Fruit fly (Drosophila melanogaster) whole organism, wandering third instar larva: ENCODE measurements around the gene CG9426.

ENCODE experiments used
- Abd-B ChIP-seq: fragments of >200 bp; optimal IDR thresholded peaks from 2 replicates; lab custom pipeline; 2017; ENCODE audit warnings: missing biosample characterization, missing genetic modification characterization
- CG9705 ChIP-seq: fragments of 200-800 bp; sonication (Bioruptor generic); optimal IDR thresholded peaks from 2 replicates; lab custom pipeline; 2018; ENCODE audit warnings: missing biosample characterization, mild to moderate bottlenecking, missing genetic modification characterization
- Dfd ChIP-seq: fragments of >200 bp; optimal IDR thresholded peaks from 2 replicates; lab custom pipeline; 2017; ENCODE audit warnings: missing biosample characterization, missing genetic modification characterization
- Hnf4 ChIP-seq: fragments of 200-800 bp; sonication (Bioruptor generic); optimal IDR thresholded peaks from 2 replicates; lab custom pipeline; 2016; ENCODE audit warnings: missing biosample characterization, mild to moderate bottlenecking, missing genetic modification characterization
- Hr78 ChIP-seq: fragments of >200 bp; optimal IDR thresholded peaks from 2 replicates; lab custom pipeline; 2017; ENCODE audit warnings: missing biosample characterization, missing genetic modification characterization
- Jra ChIP-seq: sonication (Bioruptor generic); optimal IDR thresholded peaks from 2 replicates; lab custom pipeline; 2016; ENCODE audit warnings: missing biosample characterization, missing genetic modification characterization
- OdsH ChIP-seq: fragments of 200-800 bp; sonication (Bioruptor generic); optimal IDR thresholded peaks from 2 replicates; lab custom pipeline; 2016; ENCODE audit warnings: missing biosample characterization, mild to moderate bottlenecking, missing genetic modification characterization
- Sp1 ChIP-seq: fragments of 200-800 bp; sonication (Bioruptor generic); optimal IDR thresholded peaks from 3 replicates; lab custom pipeline; 2019; ENCODE audit warnings: missing biosample characterization, mild to moderate bottlenecking, missing genetic modification characterization, moderate library complexity
- dsf ChIP-seq: sonication (Bioruptor generic); optimal IDR thresholded peaks from 2 replicates; lab custom pipeline; 2016; ENCODE audit warnings: missing biosample characterization, missing genetic modification characterization, borderline replicate concordance
- pan ChIP-seq: fragments of >200 bp; optimal IDR thresholded peaks from 2 replicates; lab custom pipeline; 2017
- tai ChIP-seq: sonication (Bioruptor generic); optimal IDR thresholded peaks from 2 replicates; lab custom pipeline; 2016; ENCODE audit warnings: missing biosample characterization, missing genetic modification characterization

DNA sequence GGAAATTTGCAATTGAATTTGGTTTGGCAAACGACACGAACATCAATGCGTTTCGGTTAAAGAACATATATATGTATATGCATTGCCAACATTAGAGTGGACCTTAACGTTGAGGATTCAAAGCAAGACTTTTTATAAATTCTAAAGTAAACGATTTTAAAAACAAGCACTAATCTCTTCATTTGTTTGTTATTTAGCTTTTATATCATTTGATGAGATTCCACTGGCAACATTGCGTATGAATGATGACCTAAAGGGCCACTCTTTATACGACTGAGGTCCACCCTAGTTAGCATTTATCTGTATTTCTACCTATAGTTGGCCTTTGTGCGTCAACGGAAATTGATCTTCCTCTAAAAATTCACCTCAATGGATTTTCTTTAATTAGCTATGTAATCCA lies 39.0 kb upstream of the CG9426 start:
- TF ChIP-seq Dfd (GFP tag; lab: Kevin White, UChicago) (no peak), CG9705 (GFP tag; lab: Kevin White, UChicago) (no peak), Hr78 (GFP tag; lab: Kevin White, UChicago) (no peak), dsf (GFP tag; lab: Kevin White, UChicago) (no peak), pan (lab: Kevin White, UChicago) (no peak), Abd-B (GFP tag; lab: Kevin White, UChicago) (no peak), Sp1 (no peak), OdsH (GFP tag; lab: Kevin White, UChicago) (no peak), tai (no peak), Hnf4 (GFP tag; lab: Kevin White, UChicago) (no peak), Jra (GFP tag; lab: Kevin White, UChicago) (no peak)
